Fruit fly (Drosophila melanogaster) whole organism, embryonic: ENCODE measurements around the gene CG1161.

Experiments used
- Abd-B ChIP-seq: fragments of 200-800 bp; sonication (Bioruptor generic); optimal IDR thresholded peaks from 2 replicates; lab custom pipeline; 2018; ENCODE audit warnings: missing biosample characterization, mild to moderate bottlenecking, missing genetic modification characterization, moderate library complexity
- Antp ChIP-seq: fragments of 200-800 bp; sonication (Bioruptor generic); optimal IDR thresholded peaks from 3 replicates; lab custom pipeline; 2016; ENCODE audit warnings: missing biosample characterization, missing genetic modification characterization
- Atf6 ChIP-seq: fragments of 200-800 bp; sonication (Bioruptor generic); IDR thresholded peaks from 2 replicates; pipeline ENCODE4 v1.3.6; 2022; ENCODE audit warnings: missing biosample characterization, missing genetic modification characterization
- Blimp-1 ChIP-seq: fragments of 200-800 bp; sonication (Bioruptor generic); optimal IDR thresholded peaks from 3 replicates; lab custom pipeline; 2018; ENCODE audit warnings: missing biosample characterization, missing genetic modification characterization, mild to moderate bottlenecking, moderate library complexity, missing genetic modification reagents
- CG11456 ChIP-seq: fragments of 200-800 bp; sonication (Bioruptor generic); IDR thresholded peaks from 3 replicates; pipeline ENCODE4 v1.3.6; 2022; ENCODE audit warnings: missing biosample characterization, missing genetic modification characterization
- CG11504 ChIP-seq: fragments of 200-800 bp; sonication (Bioruptor generic); optimal IDR thresholded peaks from 3 replicates; lab custom pipeline; 2019; ENCODE audit warnings: missing biosample characterization, mild to moderate bottlenecking, missing genetic modification characterization, moderate library complexity
- CG12219 ChIP-seq: fragments of 200-800 bp; sonication (Bioruptor generic); optimal IDR thresholded peaks from 3 replicates; lab custom pipeline; 2018; ENCODE audit warnings: missing biosample characterization, mild to moderate bottlenecking, missing genetic modification characterization
- CG13287 ChIP-seq: fragments of 200-800 bp; sonication (Bioruptor generic); IDR thresholded peaks from 2 replicates; pipeline ENCODE4 v1.3.6; 2022; ENCODE audit warnings: missing biosample characterization, missing genetic modification characterization; ENCODE audit not compliant: partially characterized antibody
- CG13296 ChIP-seq: fragments of 200-800 bp; sonication (Bioruptor generic); optimal IDR thresholded peaks from 3 replicates; lab custom pipeline; 2018; ENCODE audit warnings: missing biosample characterization, mild to moderate bottlenecking, missing genetic modification characterization
- CG17385 ChIP-seq: fragments of 200-800 bp; sonication (Bioruptor generic); optimal IDR thresholded peaks from 3 replicates; lab custom pipeline; 2018; ENCODE audit warnings: missing biosample characterization, mild to moderate bottlenecking, missing genetic modification characterization
- CG1832 ChIP-seq: fragments of 200-800 bp; sonication (Bioruptor generic); optimal IDR thresholded peaks from 2 replicates; lab custom pipeline; 2017; ENCODE audit warnings: missing biosample characterization, mild to moderate bottlenecking, missing genetic modification characterization, inconsistent platforms
- CG2199 ChIP-seq: fragments of 200-800 bp; sonication (Bioruptor generic); IDR thresholded peaks from 3 replicates; pipeline ENCODE4 v1.3.6; 2022; ENCODE audit warnings: missing biosample characterization, missing genetic modification characterization
- CG2678 ChIP-seq: fragments of 200-800 bp; sonication (Bioruptor generic); optimal IDR thresholded peaks from 3 replicates; lab custom pipeline; 2019; ENCODE audit warnings: missing biosample characterization, mild to moderate bottlenecking, missing genetic modification characterization, moderate library complexity
- CG32532 ChIP-seq: fragments of 200-800 bp; sonication (Bioruptor generic); IDR thresholded peaks from 2 replicates; pipeline ENCODE4 v1.3.6; 2022; ENCODE audit warnings: missing biosample characterization, missing genetic modification characterization
- CG32767 ChIP-seq: fragments of 200-800 bp; sonication (Bioruptor generic); IDR thresholded peaks from 2 replicates; pipeline ENCODE4 v1.3.6; 2022; ENCODE audit warnings: missing biosample characterization, missing genetic modification characterization
- CG42726 ChIP-seq: fragments of 200-800 bp; sonication (Bioruptor generic); IDR thresholded peaks from 2 replicates; pipeline ENCODE4 v1.3.6; 2022; ENCODE audit warnings: missing biosample characterization, missing genetic modification characterization; ENCODE audit not compliant: partially characterized antibody
- CG4360 ChIP-seq: fragments of 200-800 bp; sonication (Bioruptor generic); IDR thresholded peaks from 2 replicates; pipeline ENCODE4 v1.3.6; 2022; ENCODE audit warnings: missing biosample characterization, missing genetic modification characterization
- CG5180 ChIP-seq: fragments of 200-800 bp; sonication (Bioruptor generic); optimal IDR thresholded peaks from 3 replicates; lab custom pipeline; 2017; ENCODE audit warnings: missing biosample characterization, missing genetic modification characterization, mild to moderate bottlenecking, moderate library complexity, missing genetic modification reagents
- Dll ChIP-seq: fragments of 200-800 bp; sonication (Bioruptor generic); IDR thresholded peaks from 4 replicates; pipeline ENCODE4 v1.3.6; 2022; ENCODE audit warnings: missing biosample characterization, missing genetic modification characterization; ENCODE audit not compliant: partially characterized antibody
- Hey ChIP-seq: fragments of 200-800 bp; sonication (Bioruptor generic); optimal IDR thresholded peaks from 3 replicates; lab custom pipeline; 2018; ENCODE audit warnings: missing biosample characterization, mild to moderate bottlenecking, missing genetic modification characterization
- Hr78 ChIP-seq, 2 experiments: fragments of 200-800 bp in 1 of 2; fragments of >200 bp in 1 of 2; sonication (Bioruptor generic) in 1 of 2; optimal IDR thresholded peaks; 2 replicates each; lab custom pipeline; 2017 to 2019; ENCODE audit warnings: missing biosample characterization in 2 of 2, missing genetic modification characterization in 2 of 2, mild to moderate bottlenecking in 1 of 2, moderate library complexity in 1 of 2
- NK7.1 ChIP-seq: fragments of 200-800 bp; sonication (Bioruptor generic); optimal IDR thresholded peaks from 3 replicates; lab custom pipeline; 2016; ENCODE audit warnings: missing biosample characterization, missing genetic modification characterization
- Pdp1 ChIP-seq, 2 experiments: fragments of 200-800 bp; sonication (Bioruptor generic); optimal IDR thresholded peaks; 3 replicates each; lab custom pipeline; 2016; ENCODE audit warnings: missing biosample characterization in 2 of 2, missing genetic modification characterization in 2 of 2, mild to moderate bottlenecking in 1 of 2, moderate library complexity in 1 of 2
- Vsx1 ChIP-seq: fragments of 200-800 bp; sonication (Bioruptor generic); optimal IDR thresholded peaks from 2 replicates; lab custom pipeline; 2017; ENCODE audit warnings: missing biosample characterization, mild to moderate bottlenecking, missing genetic modification characterization, missing genetic modification reagents
- YL-1 ChIP-seq: fragments of 200-800 bp; sonication (Bioruptor generic); optimal IDR thresholded peaks from 3 replicates; lab custom pipeline; 2017; ENCODE audit warnings: missing biosample characterization, mild to moderate bottlenecking, missing genetic modification characterization
- abd-A ChIP-seq: fragments of 200-800 bp; sonication (Bioruptor generic); optimal IDR thresholded peaks from 3 replicates; lab custom pipeline; 2019; ENCODE audit warnings: missing biosample characterization, mild to moderate bottlenecking, missing genetic modification characterization, moderate library complexity
- al ChIP-seq: fragments of 200-800 bp; sonication (Bioruptor generic); IDR thresholded peaks from 2 replicates; pipeline ENCODE4 v1.3.6; 2022; ENCODE audit warnings: missing biosample characterization, missing genetic modification characterization
- bbx ChIP-seq: fragments of 200-800 bp; sonication (Bioruptor generic); IDR thresholded peaks from 2 replicates; pipeline ENCODE4 v1.3.6; 2022; ENCODE audit warnings: missing biosample characterization, missing genetic modification characterization; ENCODE audit not compliant: partially characterized antibody
- cas ChIP-seq: fragments of 200-800 bp; sonication (Bioruptor generic); IDR thresholded peaks from 2 replicates; pipeline ENCODE4 v1.3.6; 2022; ENCODE audit warnings: missing biosample characterization, missing genetic modification characterization
- caup ChIP-seq: fragments of 200-800 bp; sonication (Bioruptor generic); optimal IDR thresholded peaks from 3 replicates; lab custom pipeline; 2017; ENCODE audit warnings: missing biosample characterization, mild to moderate bottlenecking, missing genetic modification characterization, moderate library complexity; ENCODE audit not compliant: severe bottlenecking
- chinmo ChIP-seq: fragments of 200-800 bp; sonication (Bioruptor generic); IDR thresholded peaks from 4 replicates; pipeline ENCODE4 v1.3.6; 2022; ENCODE audit warnings: missing biosample characterization, missing genetic modification characterization; ENCODE audit not compliant: partially characterized antibody
- croc ChIP-seq: fragments of 200-800 bp; sonication (Bioruptor generic); conservative IDR thresholded peaks from 3 replicates; pipeline ENCODE4 v1.3.6; 2022; ENCODE audit warnings: missing biosample characterization, missing genetic modification characterization
- crp ChIP-seq, 2 experiments: fragments of 200-800 bp; sonication (Bioruptor generic); optimal IDR thresholded peaks; 2 replicates in 1 of 2; 3 replicates in 1 of 2; lab custom pipeline; 2017; ENCODE audit warnings: missing biosample characterization in 2 of 2, missing genetic modification characterization in 2 of 2, mild to moderate bottlenecking in 1 of 2, moderate library complexity in 1 of 2
- dan ChIP-seq: fragments of 200-800 bp; sonication (Bioruptor generic); IDR thresholded peaks from 2 replicates; pipeline ENCODE4 v1.3.6; 2022; ENCODE audit warnings: missing biosample characterization, missing genetic modification characterization
- eve ChIP-seq, 2 experiments: fragments of >200 bp; optimal IDR thresholded peaks; 2 replicates each; lab custom pipeline; 2017; ENCODE audit warnings: missing biosample characterization in 2 of 2, missing genetic modification characterization in 2 of 2
- h ChIP-seq: fragments of >200 bp; optimal IDR thresholded peaks from 2 replicates; lab custom pipeline; 2017
- jumu ChIP-seq: fragments of 200-800 bp; sonication (Bioruptor generic); optimal IDR thresholded peaks from 3 replicates; lab custom pipeline; 2016; ENCODE audit warnings: missing biosample characterization, missing genetic modification characterization
- kni ChIP-seq: fragments of 200-800 bp; sonication (Bioruptor generic); optimal IDR thresholded peaks from 3 replicates; lab custom pipeline; 2017; ENCODE audit warnings: mild to moderate bottlenecking, missing biosample characterization, missing genetic modification reagents, missing genetic modification characterization
- lilli ChIP-seq: fragments of 200-800 bp; sonication (Bioruptor generic); optimal IDR thresholded peaks from 3 replicates; lab custom pipeline; 2016; ENCODE audit warnings: missing biosample characterization, missing genetic modification characterization
- oc ChIP-seq: fragments of 200-800 bp; sonication (Bioruptor generic); optimal IDR thresholded peaks from 2 replicates; lab custom pipeline; 2018; ENCODE audit warnings: missing biosample characterization, mild to moderate bottlenecking, missing genetic modification characterization, moderate library complexity
- onecut ChIP-seq: fragments of 200-800 bp; sonication (Bioruptor generic); IDR thresholded peaks from 2 replicates; pipeline ENCODE4 v1.3.6; 2022; ENCODE audit warnings: missing biosample characterization, missing genetic modification characterization
- ranshi ChIP-seq: fragments of 200-800 bp; sonication (Bioruptor generic); IDR thresholded peaks from 2 replicates; pipeline ENCODE4 v1.3.6; 2022; ENCODE audit warnings: missing biosample characterization, missing genetic modification characterization
- so ChIP-seq: fragments of 200-800 bp; sonication (Bioruptor generic); IDR thresholded peaks from 3 replicates; pipeline ENCODE4 v1.3.6; 2022; ENCODE audit warnings: missing biosample characterization, missing genetic modification characterization
- sqz ChIP-seq: fragments of 200-800 bp; sonication (Bioruptor generic); optimal IDR thresholded peaks from 3 replicates; lab custom pipeline; 2018; ENCODE audit warnings: missing biosample characterization, mild to moderate bottlenecking, missing genetic modification characterization
- sug ChIP-seq: fragments of 200-800 bp; optimal IDR thresholded peaks from 2 replicates; lab custom pipeline; 2019; ENCODE audit warnings: missing biosample characterization, mild to moderate bottlenecking, missing genetic modification characterization, moderate library complexity
- tll ChIP-seq, 2 experiments: fragments of 200-800 bp in 1 of 2; fragments of >200 bp in 1 of 2; sonication (Bioruptor generic) in 1 of 2; optimal IDR thresholded peaks; 2 replicates each; lab custom pipeline; 2017 to 2019; ENCODE audit warnings: missing biosample characterization in 2 of 2, missing genetic modification characterization in 2 of 2, mild to moderate bottlenecking in 1 of 2, moderate library complexity in 1 of 2
- tna ChIP-seq: fragments of 200-800 bp; sonication (Bioruptor generic); IDR thresholded peaks from 2 replicates; pipeline ENCODE4 v1.3.6; 2022; ENCODE audit warnings: missing biosample characterization, missing genetic modification characterization; ENCODE audit not compliant: partially characterized antibody

Gene CG1161

dm6 chr3R:5322182-5322609, 32.7 kb upstream of the CG1161 start:
- TF ChIP-seq CG12219 (GFP tag; lab: Kevin White, UChicago) (no peak), CG13296 (GFP tag; lab: Kevin White, UChicago) (no peak), CG11504 (tag; lab: Kevin White, UChicago) (peak; percentile 53), CG4360 (0 out of 2 replicates have a peak, but pooled peaks have one; percentile 32), dan (no peak), Blimp-1 (GFP tag; lab: Kevin White, UChicago) (peak; percentile 13), sqz (GFP tag; lab: Kevin White, UChicago) (peak; percentile 90), croc (GFP tag; lab: Robert Waterston, UW) (no peak), tna (no peak), al (GFP tag; lab: Robert Waterston, UW) (no peak), sug (tag; lab: Kevin White, UChicago) (no peak), Atf6 (GFP tag; lab: Robert Waterston, UW) (0 out of 2 replicates have a peak, but pooled peaks have one; percentile 33), Dll (GFP tag; lab: Robert Waterston, UW) (no peak), abd-A (tag; lab: Kevin White, UChicago) (peak; percentile 43), crp (GFP tag; optimal IDR thresholded peaks at IDR 0.05; lab: Kevin White, UChicago) (peak in 1 of 2 experiments; percentile 4), chinmo (GFP tag; lab: Robert Waterston, UW) (0 out of 4 replicates have a peak, but pooled peaks have one; percentile 60), NK7.1 (GFP tag; lab: Kevin White, UChicago) (no peak), YL-1 (GFP tag; lab: Kevin White, UChicago) (no peak), CG13287 (peak; percentile 21; the same call in 1 of the 2 replicates), tll (GFP tag; optimal IDR thresholded peaks at IDR 0.05; lab: Kevin White, UChicago) (no peak), Hr78 (GFP tag; optimal IDR thresholded peaks at IDR 0.05; lab: Kevin White, UChicago) (peak in 1 of 2 experiments; percentile 27), Antp (GFP tag; lab: Kevin White, UChicago) (no peak), oc (tag; lab: Kevin White, UChicago) (peak; percentile 59), CG42726 (GFP tag; lab: Robert Waterston, UW) (no peak), kni (GFP tag; lab: Kevin White, UChicago) (peak; percentile 72), CG32767 (no peak), lilli (no peak), CG17385 (GFP tag; lab: Kevin White, UChicago) (peak; percentile 62), Abd-B (GFP tag; lab: Kevin White, UChicago) (peak; percentile 36), CG1832 (GFP tag; lab: Kevin White, UChicago) (no peak), Hey (tag; lab: Kevin White, UChicago) (no peak), CG11456 (GFP tag; lab: Robert Waterston, UW) (no peak)

- TF ChIP-seq CG2199 = peak; percentile 97
- TF ChIP-seq Pdp1 (GFP tag; optimal IDR thresholded peaks at IDR 0.05; lab: Kevin White, UChicago) = peak in 1 of 2 experiments; percentile 1
- peak; percentile 33; the same call in 1 of the 2 replicates for TF ChIP-seq onecut
- no peak for TF ChIP-seq CG32532 (GFP tag; lab: Robert Waterston, UW)
- TF ChIP-seq jumu (GFP tag; lab: Kevin White, UChicago) = no peak
- peak; percentile 22 for TF ChIP-seq caup (GFP tag; lab: Kevin White, UChicago)
- peak; percentile 5 for TF ChIP-seq CG2678 (tag; lab: Kevin White, UChicago)
- no peak for TF ChIP-seq h (lab: Kevin White, UChicago)
- peak; percentile 42; the same call in 1 of the 2 replicates for TF ChIP-seq bbx (GFP tag; lab: Robert Waterston, UW)
- TF ChIP-seq so (GFP tag; lab: Robert Waterston, UW) = peak; percentile 57; the same call in 1 of the 3 replicates
- TF ChIP-seq Vsx1 = peak; percentile 31
- TF ChIP-seq abd-A (tag; lab: Kevin White, UChicago) = no peak
- TF ChIP-seq cas (GFP tag; lab: Robert Waterston, UW) = no peak
- peak; percentile 41 for TF ChIP-seq CG5180
- peak in 1 of 2 experiments; percentile 39 for TF ChIP-seq eve (GFP tag; optimal IDR thresholded peaks at IDR 0.05; lab: Kevin White, UChicago)
- TF ChIP-seq ranshi (GFP tag; lab: Robert Waterston, UW) = peak; percentile 7; the same call in 1 of the 2 replicates
- peak; percentile 6 for TF ChIP-seq oc (tag; lab: Kevin White, UChicago)
Observed at dm6 chr3R:5323741-5324538, 31.0 kb upstream of the CG1161 start.
